Worm (Caenorhabditis elegans) whole organism, young adult: Measurements from ENCODE around the gene Y62H9A.12.

ENCODE experiments used
- ets-4 ChIP-seq: fragments of 200-800 bp; sonication (Bioruptor generic); optimal IDR thresholded peaks from 2 replicates; lab custom pipeline; 2018; ENCODE audit warnings: mild to moderate bottlenecking, missing genetic modification characterization, missing compliant biosample characterization
- hrde-1 ChIP-seq: sonication (generic microtip); optimal IDR thresholded peaks from 2 replicates; lab custom pipeline; 2016; ENCODE audit warnings: missing genetic modification characterization, mild to moderate bottlenecking, missing compliant biosample characterization, moderate library complexity, missing genotype, missing genetic modification reagents, borderline replicate concordance
- lin-35 ChIP-seq, 3 experiments: fragments of 150-350 bp in 2 of 3; sonication (generic microtip) in 1 of 3; optimal IDR thresholded peaks; 2 replicates each; lab custom pipeline; 2014 to 2018; ENCODE audit warnings: missing biosample characterization in 3 of 3, missing genetic modification characterization in 3 of 3, missing genetic modification reagents in 3 of 3
- lin-54 ChIP-seq: fragments of 200-800 bp; sonication (Bioruptor generic); optimal IDR thresholded peaks from 2 replicates; lab custom pipeline; 2018; ENCODE audit warnings: mild to moderate bottlenecking, missing genetic modification characterization, missing compliant biosample characterization

- no peak for TF ChIP-seq lin-54 (GFP tag; lab: Kevin White, UChicago)
- TF ChIP-seq lin-35 (GFP tag; optimal IDR thresholded peaks at IDR 0.05; lab: Kevin White, UChicago), result no peak
- TF ChIP-seq hrde-1 (tag; lab: Kevin White, UChicago), result no peak
- TF ChIP-seq ets-4 (GFP tag; lab: Kevin White, UChicago), result no peak
These were observed 10.2 kb downstream of the Y62H9A.12 start, which contains the start of gene F55G7.1 for ce11 chrX:11924158-11924557.
